Fruit fly (Drosophila melanogaster): ENCODE data around the gene dsd.

DNA sequence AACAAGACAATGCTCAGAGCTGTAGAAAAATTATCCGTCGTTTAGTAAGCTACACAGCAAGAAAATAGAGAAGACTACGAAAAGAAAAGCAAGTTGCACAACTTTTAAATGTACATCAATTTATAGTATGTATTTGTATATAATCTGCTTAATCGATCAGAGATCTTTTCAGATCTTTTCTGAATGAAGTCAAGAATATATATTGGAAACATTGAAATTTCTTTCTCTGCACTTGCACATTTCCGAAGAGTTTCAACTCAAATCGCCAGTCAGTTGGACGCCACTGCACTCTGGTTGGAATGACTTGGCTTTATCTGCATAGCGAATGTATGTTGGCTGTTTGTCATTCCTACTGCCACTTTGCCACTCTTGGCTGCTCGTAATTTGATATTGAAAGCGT is 53.3 kb downstream of the dsd start:
- TF ChIP-seq sv (GFP tag; optimal IDR thresholded peaks at IDR 0.05) (no peak), Vsx2 (GFP tag; optimal IDR thresholded peaks at IDR 0.05; ENCODE audit: partially characterized antibody) (no peak), Jra (GFP tag; optimal IDR thresholded peaks at IDR 0.05) (no peak)
